Fruit fly (Drosophila melanogaster) whole organism, embryonic: ENCODE data around the gene CG14362.

Experiments used
- Ada2b ChIP-seq: fragments of 200-800 bp; sonication (Bioruptor generic); IDR thresholded peaks from 2 replicates; pipeline ENCODE4 v1.3.6; 2022; ENCODE audit warnings: missing biosample characterization, missing genetic modification characterization
- C15 ChIP-seq: fragments of 200-800 bp; sonication (Bioruptor generic); IDR thresholded peaks from 3 replicates; pipeline ENCODE4 v1.3.6; 2022; ENCODE audit warnings: missing biosample characterization, missing genetic modification characterization
- CG1024 ChIP-seq: fragments of 200-800 bp; sonication (Bioruptor generic); IDR thresholded peaks from 2 replicates; pipeline ENCODE4 v1.3.6; 2022; ENCODE audit warnings: missing biosample characterization, missing genetic modification characterization
- CG11456 ChIP-seq: fragments of 200-800 bp; sonication (Bioruptor generic); IDR thresholded peaks from 3 replicates; pipeline ENCODE4 v1.3.6; 2022; ENCODE audit warnings: missing biosample characterization, missing genetic modification characterization
- CG12219 ChIP-seq: fragments of 200-800 bp; sonication (Bioruptor generic); optimal IDR thresholded peaks from 3 replicates; lab custom pipeline; 2018; ENCODE audit warnings: missing biosample characterization, mild to moderate bottlenecking, missing genetic modification characterization
- CG13296 ChIP-seq: fragments of 200-800 bp; sonication (Bioruptor generic); optimal IDR thresholded peaks from 3 replicates; lab custom pipeline; 2018; ENCODE audit warnings: missing biosample characterization, mild to moderate bottlenecking, missing genetic modification characterization
- CG14710 ChIP-seq: fragments of 200-800 bp; sonication (Bioruptor generic); optimal IDR thresholded peaks from 3 replicates; lab custom pipeline; 2019; ENCODE audit warnings: missing biosample characterization, mild to moderate bottlenecking, missing genetic modification characterization, moderate library complexity
- CG17802 ChIP-seq: fragments of 200-800 bp; sonication (Bioruptor generic); optimal IDR thresholded peaks from 2 replicates; lab custom pipeline; 2018; ENCODE audit warnings: missing biosample characterization, mild to moderate bottlenecking, missing genetic modification characterization, moderate library complexity
- CG17829 ChIP-seq: fragments of 200-800 bp; optimal IDR thresholded peaks from 2 replicates; lab custom pipeline; 2019; ENCODE audit warnings: missing biosample characterization, mild to moderate bottlenecking, missing genetic modification characterization, moderate library complexity
- CG2199 ChIP-seq: fragments of 200-800 bp; sonication (Bioruptor generic); IDR thresholded peaks from 3 replicates; pipeline ENCODE4 v1.3.6; 2022; ENCODE audit warnings: missing biosample characterization, missing genetic modification characterization
- CG2202 ChIP-seq: fragments of 200-800 bp; sonication (Bioruptor generic); optimal IDR thresholded peaks from 2 replicates; lab custom pipeline; 2018; ENCODE audit warnings: missing biosample characterization, mild to moderate bottlenecking, missing genetic modification characterization
- CG2889 ChIP-seq: fragments of 200-800 bp; sonication (Bioruptor generic); IDR thresholded peaks from 3 replicates; pipeline ENCODE4 v1.3.6; 2022; ENCODE audit warnings: missing biosample characterization, missing genetic modification characterization
- CG33213 ChIP-seq: fragments of 200-800 bp; sonication (Bioruptor generic); optimal IDR thresholded peaks from 3 replicates; lab custom pipeline; 2016; ENCODE audit warnings: missing biosample characterization, missing genetic modification characterization
- CG4360 ChIP-seq: fragments of 200-800 bp; sonication (Bioruptor generic); IDR thresholded peaks from 2 replicates; pipeline ENCODE4 v1.3.6; 2022; ENCODE audit warnings: missing biosample characterization, missing genetic modification characterization
- CG6254 ChIP-seq: fragments of 200-800 bp; sonication (Bioruptor generic); optimal IDR thresholded peaks from 3 replicates; lab custom pipeline; 2017; ENCODE audit warnings: mild to moderate bottlenecking, missing biosample characterization, missing genetic modification reagents, missing genetic modification characterization
- CG8478 ChIP-seq: fragments of >200 bp; optimal IDR thresholded peaks from 2 replicates; lab custom pipeline; 2018
- CG8924 ChIP-seq: fragments of 200-800 bp; optimal IDR thresholded peaks from 3 replicates; lab custom pipeline; 2019; ENCODE audit warnings: missing biosample characterization, mild to moderate bottlenecking, missing genetic modification characterization, moderate library complexity
- CG8944 ChIP-seq: fragments of 200-800 bp; sonication (Bioruptor generic); optimal IDR thresholded peaks from 3 replicates; lab custom pipeline; 2016; ENCODE audit warnings: missing biosample characterization, missing genetic modification characterization
- CTCF ChIP-seq: fragments of 200-800 bp; sonication (Bioruptor generic); optimal IDR thresholded peaks from 2 replicates; lab custom pipeline; 2017; ENCODE audit warnings: missing biosample characterization, mild to moderate bottlenecking, missing genetic modification characterization, moderate library complexity
- Dref ChIP-seq: fragments of 200-800 bp; sonication (Bioruptor generic); IDR thresholded peaks from 2 replicates; pipeline ENCODE4 v1.3.6; 2022; ENCODE audit warnings: missing biosample characterization, missing genetic modification characterization
- Elba2 ChIP-seq: fragments of 200-800 bp; sonication (Bioruptor generic); optimal IDR thresholded peaks from 3 replicates; lab custom pipeline; 2016; ENCODE audit warnings: missing biosample characterization, missing genetic modification characterization
- Fer2 ChIP-seq: fragments of 200-800 bp; sonication (Bioruptor generic); optimal IDR thresholded peaks from 2 replicates; lab custom pipeline; 2018; ENCODE audit warnings: missing biosample characterization, mild to moderate bottlenecking, missing genetic modification characterization, moderate library complexity
- Gsc ChIP-seq: fragments of 200-800 bp; sonication (Bioruptor generic); IDR thresholded peaks from 2 replicates; pipeline ENCODE4 v1.3.6; 2022; ENCODE audit warnings: missing biosample characterization, missing genetic modification characterization
- Jarid2 ChIP-seq: fragments of 200-800 bp; sonication (Bioruptor generic); optimal IDR thresholded peaks from 3 replicates; lab custom pipeline; 2017; ENCODE audit warnings: mild to moderate bottlenecking, missing biosample characterization, missing genetic modification reagents, missing genetic modification characterization
- Kr ChIP-seq: fragments of 200-800 bp; sonication (Bioruptor generic); optimal IDR thresholded peaks from 2 replicates; lab custom pipeline; 2017; ENCODE audit warnings: missing biosample characterization, mild to moderate bottlenecking, missing genetic modification characterization
- Lpt ChIP-seq: fragments of >200 bp; optimal IDR thresholded peaks from 2 replicates; lab custom pipeline; 2018; ENCODE audit warnings: missing biosample characterization, missing genetic modification characterization
- NFAT ChIP-seq: fragments of 200-800 bp; sonication (Bioruptor generic); IDR thresholded peaks from 2 replicates; pipeline ENCODE4 v1.3.6; 2022; ENCODE audit warnings: missing biosample characterization, missing genetic modification characterization
- Ptx1 ChIP-seq: fragments of 200-800 bp; sonication (Bioruptor generic); IDR thresholded peaks from 2 replicates; pipeline ENCODE4 v1.3.6; 2022; ENCODE audit warnings: missing biosample characterization, missing genetic modification characterization
- Trl ChIP-seq, 3 experiments: fragments of >200 bp in 2 of 3; fragments of 200-800 bp in 1 of 3; sonication (Bioruptor generic) in 1 of 3; optimal IDR thresholded peaks; 2 replicates in 1 of 3; 3 replicates in 2 of 3; lab custom pipeline; 2016 to 2017; ENCODE audit warnings: missing biosample characterization in 1 of 3, missing genetic modification characterization in 1 of 3
- bab2 ChIP-seq: fragments of 200-800 bp; sonication (Bioruptor generic); optimal IDR thresholded peaks from 2 replicates; lab custom pipeline; 2016; ENCODE audit warnings: missing biosample characterization, missing genetic modification characterization
- chif ChIP-seq, 2 experiments: fragments of 200-800 bp; sonication (Bioruptor generic); optimal IDR thresholded peaks; 3 replicates each; lab custom pipeline; 2016; ENCODE audit warnings: missing biosample characterization in 2 of 2, missing genetic modification characterization in 2 of 2
- crol ChIP-seq: fragments of 200-800 bp; sonication (Bioruptor generic); IDR thresholded peaks from 2 replicates; pipeline ENCODE4 v1.3.6; 2022; ENCODE audit warnings: missing biosample characterization, missing genetic modification characterization
- crp ChIP-seq, 2 experiments: fragments of 200-800 bp; sonication (Bioruptor generic); optimal IDR thresholded peaks; 2 replicates in 1 of 2; 3 replicates in 1 of 2; lab custom pipeline; 2017; ENCODE audit warnings: missing biosample characterization in 2 of 2, missing genetic modification characterization in 2 of 2, mild to moderate bottlenecking in 1 of 2, moderate library complexity in 1 of 2
- grau ChIP-seq: fragments of 200-800 bp; optimal IDR thresholded peaks from 3 replicates; lab custom pipeline; 2019; ENCODE audit warnings: missing biosample characterization, mild to moderate bottlenecking, missing genetic modification characterization, moderate library complexity
- grn ChIP-seq: fragments of 200-800 bp; sonication (Bioruptor generic); optimal IDR thresholded peaks from 3 replicates; lab custom pipeline; 2017; ENCODE audit warnings: missing biosample characterization, missing genetic modification characterization
- kah ChIP-seq: fragments of 200-800 bp; sonication (Bioruptor generic); optimal IDR thresholded peaks from 2 replicates; lab custom pipeline; 2018; ENCODE audit warnings: missing biosample characterization, mild to moderate bottlenecking, missing genetic modification characterization
- ken ChIP-seq: fragments of 200-800 bp; sonication (Bioruptor generic); IDR thresholded peaks from 3 replicates; pipeline ENCODE4 v1.3.6; 2022; ENCODE audit warnings: missing biosample characterization, missing genetic modification characterization
- knrl ChIP-seq: fragments of 200-800 bp; sonication (Bioruptor generic); IDR thresholded peaks from 3 replicates; pipeline ENCODE4 v1.3.6; 2022; ENCODE audit warnings: missing biosample characterization, missing genetic modification characterization; ENCODE audit not compliant: partially characterized antibody
- mld ChIP-seq: fragments of 200-800 bp; sonication (Bioruptor generic); IDR thresholded peaks from 3 replicates; pipeline ENCODE4 v1.3.6; 2022; ENCODE audit warnings: missing biosample characterization, missing genetic modification characterization; ENCODE audit not compliant: partially characterized antibody
- oc ChIP-seq: fragments of 200-800 bp; sonication (Bioruptor generic); optimal IDR thresholded peaks from 2 replicates; lab custom pipeline; 2018; ENCODE audit warnings: missing biosample characterization, mild to moderate bottlenecking, missing genetic modification characterization, moderate library complexity
- odd ChIP-seq: fragments of 200-800 bp; sonication (Bioruptor generic); optimal IDR thresholded peaks from 2 replicates; lab custom pipeline; 2017; ENCODE audit warnings: missing biosample characterization, mild to moderate bottlenecking, missing genetic modification characterization
- otp ChIP-seq: fragments of 200-800 bp; sonication (Bioruptor generic); IDR thresholded peaks from 3 replicates; pipeline ENCODE4, ENCODE4 v1.3.6; 2022; ENCODE audit warnings: missing biosample characterization, missing genetic modification characterization
- seq ChIP-seq: fragments of 200-800 bp; sonication (Bioruptor generic); IDR thresholded peaks from 2 replicates; pipeline ENCODE4 v1.3.6; 2022; ENCODE audit warnings: missing biosample characterization, missing genetic modification characterization
- shn ChIP-seq: fragments of 200-800 bp; sonication (Bioruptor generic); optimal IDR thresholded peaks from 3 replicates; lab custom pipeline; 2016; ENCODE audit warnings: missing biosample characterization, missing genetic modification characterization
- sna ChIP-seq: fragments of 200-800 bp; sonication (Bioruptor generic); IDR thresholded peaks from 2 replicates; pipeline ENCODE4 v1.3.6; 2022; ENCODE audit warnings: missing biosample characterization, missing genetic modification characterization; ENCODE audit not compliant: partially characterized antibody
- sqz ChIP-seq: fragments of 200-800 bp; sonication (Bioruptor generic); optimal IDR thresholded peaks from 3 replicates; lab custom pipeline; 2018; ENCODE audit warnings: missing biosample characterization, mild to moderate bottlenecking, missing genetic modification characterization
- tio ChIP-seq: fragments of 200-800 bp; sonication (Bioruptor generic); optimal IDR thresholded peaks from 2 replicates; lab custom pipeline; 2017; ENCODE audit warnings: missing biosample characterization, missing genetic modification characterization, inconsistent platforms
- ttk ChIP-seq: fragments of 200-800 bp; sonication (Bioruptor generic); IDR thresholded peaks from 2 replicates; pipeline ENCODE4 v2.1.2; 2022; ENCODE audit warnings: missing biosample characterization, missing genetic modification characterization
- unpg ChIP-seq: fragments of 200-800 bp; sonication (Bioruptor generic); optimal IDR thresholded peaks from 3 replicates; lab custom pipeline; 2018; ENCODE audit warnings: missing biosample characterization, mild to moderate bottlenecking, missing genetic modification characterization, moderate library complexity
- vvl ChIP-seq: fragments of 200-800 bp; sonication (Bioruptor generic); IDR thresholded peaks from 2 replicates; pipeline ENCODE4 v1.3.6; 2022; ENCODE audit warnings: missing biosample characterization, missing genetic modification characterization
- zen2 ChIP-seq: fragments of 200-800 bp; sonication (Bioruptor generic); IDR thresholded peaks from 3 replicates; pipeline ENCODE4 v1.3.6; 2022; ENCODE audit warnings: missing biosample characterization, missing genetic modification characterization; ENCODE audit not compliant: partially characterized antibody
- zf30C ChIP-seq: fragments of 200-800 bp; sonication (Bioruptor generic); optimal IDR thresholded peaks from 3 replicates; lab custom pipeline; 2018; ENCODE audit warnings: missing biosample characterization, mild to moderate bottlenecking, missing genetic modification characterization

The CG14362 gene

DNA sequence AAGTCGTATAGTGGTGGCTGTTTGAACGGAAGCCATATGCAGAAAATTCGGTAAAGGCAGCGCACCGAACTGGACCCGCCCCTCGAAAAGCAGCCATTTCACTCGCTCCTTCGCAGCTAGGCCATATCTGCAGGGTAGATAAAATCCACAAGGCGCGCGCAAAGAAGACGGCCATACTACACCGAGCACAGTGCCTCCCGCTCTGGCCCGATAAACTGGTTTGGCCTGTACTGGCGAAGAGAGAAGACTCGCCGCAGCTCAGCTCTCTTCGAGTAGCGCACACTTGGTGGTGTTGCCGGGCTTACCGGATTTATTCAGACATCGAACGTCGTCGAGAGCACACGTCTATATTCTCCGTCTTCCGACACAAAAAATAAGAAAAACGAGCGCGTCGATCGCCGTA lies 46.3 kb upstream of the CG14362 start, which contains the start of gene ems (continued):
- TF ChIP-seq CG2202 (tag; lab: Kevin White, UChicago) = no peak
- no peak for TF ChIP-seq Elba2 (GFP tag; lab: Kevin White, UChicago)
- TF ChIP-seq ttk = peak; percentile 30; the same call in 1 of the 2 replicates
- TF ChIP-seq sna (GFP tag; lab: Robert Waterston, UW) = peak; percentile 62
- TF ChIP-seq Lpt (GFP tag; lab: Kevin White, UChicago) = no peak
- 0 out of 3 replicates have a peak, but pooled peaks have one; percentile 54 for TF ChIP-seq CG2199 (GFP tag; lab: Robert Waterston, UW)
- no peak for TF ChIP-seq CG14710
- peak; percentile 95 for TF ChIP-seq seq (GFP tag; lab: Robert Waterston, UW)
- no peak for TF ChIP-seq mld (GFP tag; lab: Robert Waterston, UW)
- TF ChIP-seq C15 = no peak
- no peak for TF ChIP-seq sqz (GFP tag; lab: Kevin White, UChicago)
- TF ChIP-seq oc = peak; percentile 82
- TF ChIP-seq Trl (optimal IDR thresholded peaks at IDR 0.05; lab: Kevin White, UChicago) = peak; percentile 44 to 81
- TF ChIP-seq Trl (GFP tag; optimal IDR thresholded peaks at IDR 0.05; lab: Kevin White, UChicago) = peak; percentile 11
- TF ChIP-seq CG6254 (GFP tag; lab: Kevin White, UChicago) = no peak
- TF ChIP-seq grau = peak; percentile 13
- no peak for TF ChIP-seq bab2
- no peak for TF ChIP-seq CG8944 (GFP tag; lab: Kevin White, UChicago)
- peak in 1 of 2 experiments; percentile 31 for TF ChIP-seq chif (GFP tag; optimal IDR thresholded peaks at IDR 0.05; lab: Kevin White, UChicago)
- 0 out of 3 replicates have a peak, but pooled peaks have one; percentile 40 for TF ChIP-seq otp
- TF ChIP-seq zf30C = peak; percentile 17
- no peak for TF ChIP-seq Ptx1
- TF ChIP-seq ken (GFP tag; lab: Robert Waterston, UW) = no peak
- TF ChIP-seq CG13296 (GFP tag; lab: Kevin White, UChicago) = no peak
- TF ChIP-seq crol (GFP tag; lab: Robert Waterston, UW) = peak; percentile 61
- peak; percentile 64 for TF ChIP-seq Kr (GFP tag; lab: Kevin White, UChicago)
- TF ChIP-seq Fer2 = no peak
- no peak for TF ChIP-seq CG33213 (GFP tag; lab: Kevin White, UChicago)
- TF ChIP-seq CTCF (GFP tag; lab: Kevin White, UChicago) = no peak
- TF ChIP-seq unpg = no peak
- TF ChIP-seq Jarid2 = peak; percentile 81
- TF ChIP-seq CG8924 (tag; lab: Kevin White, UChicago) = no peak
- TF ChIP-seq kah = no peak
- TF ChIP-seq Gsc = no peak
- TF ChIP-seq odd (GFP tag; lab: Kevin White, UChicago) = no peak
- TF ChIP-seq shn (GFP tag; lab: Kevin White, UChicago) = no peak
- no peak for TF ChIP-seq crp (GFP tag; optimal IDR thresholded peaks at IDR 0.05; lab: Kevin White, UChicago)
- TF ChIP-seq CG1024 (GFP tag; lab: Robert Waterston, UW) = no peak
- TF ChIP-seq Ada2b (GFP tag; lab: Robert Waterston, UW) = no peak
- peak; percentile 82 for TF ChIP-seq grn (GFP tag; lab: Kevin White, UChicago)
- TF ChIP-seq CG8478 = peak; percentile 93
- TF ChIP-seq CG2889 (GFP tag; lab: Robert Waterston, UW) = no peak
- peak; percentile 56 for TF ChIP-seq CG4360
- 0 out of 3 replicates have a peak, but pooled peaks have one; percentile 23 for TF ChIP-seq knrl (GFP tag; lab: Robert Waterston, UW)
- TF ChIP-seq NFAT = no peak
- TF ChIP-seq CG17829 (tag; lab: Kevin White, UChicago) = peak; percentile 67
- no peak for TF ChIP-seq CG17802 (tag; lab: Kevin White, UChicago)
- TF ChIP-seq zen2 = peak; percentile 17; the same call in 1 of the 3 replicates
- no peak for TF ChIP-seq tio (GFP tag; lab: Kevin White, UChicago)
- TF ChIP-seq CG11456 (GFP tag; lab: Robert Waterston, UW) = no peak
- TF ChIP-seq CG12219 (GFP tag; lab: Kevin White, UChicago) = no peak
- TF ChIP-seq Dref = no peak
- peak; percentile 61 for TF ChIP-seq vvl (GFP tag; lab: Robert Waterston, UW)
